Fruit fly (Drosophila melanogaster) whole organism: Measurements from ENCODE around the gene CCAP-R.

ENCODE experiments used
- pan ChIP-seq: fragments of >200 bp; optimal IDR thresholded peaks from 2 replicates; lab custom pipeline; 2017
- usp ChIP-seq: fragments of >200 bp; optimal IDR thresholded peaks from 2 replicates; lab custom pipeline; 2017; ENCODE audit warnings: missing biosample characterization, missing genetic modification characterization, mixed read lengths

- no peak for TF ChIP-seq usp (GFP tag; lab: Kevin White, UChicago)
- TF ChIP-seq pan (lab: Kevin White, UChicago), result no peak
These were observed 12.4 kb upstream of the CCAP-R start for dm6 chr3R:25968486-25968885.
